Fruit fly (Drosophila melanogaster) Kc167 (cell line): Measurements from ENCODE around the gene Uqcc1.

Experiments used
- Myc ChIP-seq: fragments of >200 bp; optimal IDR thresholded peaks from 2 replicates; lab custom pipeline; 2017; ENCODE audit warnings: missing external identifiers
- Sin3A ChIP-seq: fragments of >200 bp; optimal IDR thresholded peaks from 2 replicates; lab custom pipeline; 2018; ENCODE audit warnings: missing external identifiers
- h ChIP-seq: fragments of >200 bp; optimal IDR thresholded peaks from 3 replicates; lab custom pipeline; 2018; ENCODE audit warnings: missing external identifiers
- insv ChIP-seq: fragments of >200 bp; optimal IDR thresholded peaks from 3 replicates; lab custom pipeline; 2018; ENCODE audit warnings: missing external identifiers
- psq ChIP-seq: fragments of >200 bp; optimal IDR thresholded peaks from 2 replicates; lab custom pipeline; 2017; ENCODE audit warnings: missing external identifiers
- ttk ChIP-seq: sonication (Bioruptor generic); optimal IDR thresholded peaks from 2 replicates; lab custom pipeline; 2017; ENCODE audit warnings: missing external identifiers

- TF ChIP-seq Myc (lab: Kevin White, UChicago) (no peak), h (lab: Kevin White, UChicago) (no peak), insv (lab: Kevin White, UChicago) (no peak), psq (lab: Kevin White, UChicago) (no peak), Sin3A (lab: Kevin White, UChicago) (no peak), ttk (no peak)
These were observed 37.4 kb upstream of the Uqcc1 start for dm6 chr3L:6995364-6995749.
